Worm (Caenorhabditis elegans) whole organism, L1 larva: ENCODE data around the gene rga-9.

ENCODE experiments used
- C04F5.9 ChIP-seq: sonication (generic microtip); optimal IDR thresholded peaks from 2 replicates; lab custom pipeline; 2016; ENCODE audit warnings: missing genetic modification characterization, missing compliant biosample characterization
- C16A3.4 ChIP-seq: fragments of 150-350 bp; optimal IDR thresholded peaks from 2 replicates; lab custom pipeline; 2014; ENCODE audit warnings: missing biosample characterization, missing genetic modification characterization
- blmp-1 ChIP-seq: fragments of 150-350 bp; optimal IDR thresholded peaks from 2 replicates; lab custom pipeline; 2014; ENCODE audit warnings: missing biosample characterization, missing genetic modification characterization
- ceh-63 ChIP-seq: fragments of 200-800 bp; sonication (Bioruptor generic); optimal IDR thresholded peaks from 2 replicates; lab custom pipeline; 2018; ENCODE audit warnings: mild to moderate bottlenecking, missing genetic modification characterization, missing compliant biosample characterization
- ceh-8 ChIP-seq: fragments of 200-800 bp; sonication (Bioruptor generic); optimal IDR thresholded peaks from 2 replicates; lab custom pipeline; 2018; ENCODE audit warnings: mild to moderate bottlenecking, missing genetic modification characterization, moderate library complexity, missing compliant biosample characterization
- ceh-82 ChIP-seq, 3 experiments: fragments of 150-350 bp in 1 of 3; sonication (generic microtip) in 2 of 3; optimal IDR thresholded peaks; 2 replicates each; lab custom pipeline; 2014 to 2017; ENCODE audit warnings: missing biosample characterization in 3 of 3, missing genetic modification characterization in 3 of 3
- ceh-88 ChIP-seq: fragments of 200-800 bp; sonication (Bioruptor generic); IDR thresholded peaks from 2 replicates; pipeline ENCODE4 v1.3.6; 2022; ENCODE audit warnings: missing genetic modification characterization, missing compliant biosample characterization
- ceh-90 ChIP-seq: sonication (generic microtip); optimal IDR thresholded peaks from 2 replicates; lab custom pipeline; 2016; ENCODE audit warnings: missing genetic modification characterization, missing compliant biosample characterization
- ces-1 ChIP-seq: fragments of 150-350 bp; optimal IDR thresholded peaks from 2 replicates; lab custom pipeline; 2014; ENCODE audit warnings: missing biosample characterization, missing genetic modification reagents, missing genetic modification characterization
- efl-1 ChIP-seq, 4 experiments: fragments of 150-350 bp; optimal IDR thresholded peaks in 3 of 4; peaks in 1 of 4; 1 replicate in 1 of 4; 2 replicates in 3 of 4; lab custom pipeline; 2014; ENCODE audit warnings: missing biosample characterization in 2 of 4, missing genetic modification characterization in 2 of 4, missing genetic modification reagents in 2 of 4
- ets-5 ChIP-seq: fragments of 200-800 bp; sonication (Bioruptor generic); IDR thresholded peaks from 2 replicates; pipeline ENCODE4 v1.3.6; 2022; ENCODE audit warnings: missing genetic modification characterization, missing compliant biosample characterization
- fkh-8 ChIP-seq: sonication (generic microtip); optimal IDR thresholded peaks from 2 replicates; lab custom pipeline; 2016; ENCODE audit warnings: mild to moderate bottlenecking, missing genetic modification characterization, missing compliant biosample characterization
- grh-1 ChIP-seq: fragments of 200-800 bp; sonication (Bioruptor generic); IDR thresholded peaks from 2 replicates; pipeline ENCODE4 v1.3.6; 2022; ENCODE audit warnings: missing genetic modification reagents, missing genetic modification characterization, missing compliant biosample characterization
- hlh-17 ChIP-seq: fragments of 200-800 bp; sonication (Bioruptor generic); optimal IDR thresholded peaks from 2 replicates; lab custom pipeline; 2018; ENCODE audit warnings: missing genetic modification characterization, mild to moderate bottlenecking, missing compliant biosample characterization, moderate library complexity, borderline replicate concordance
- hlh-4 ChIP-seq: sonication (generic microtip); optimal IDR thresholded peaks from 2 replicates; lab custom pipeline; 2016; ENCODE audit warnings: mild to moderate bottlenecking, missing genetic modification characterization, missing compliant biosample characterization
- hpl-2 ChIP-seq: fragments of 150-350 bp; optimal IDR thresholded peaks from 2 replicates; lab custom pipeline; 2014; ENCODE audit warnings: missing biosample characterization, missing genetic modification reagents, missing genetic modification characterization
- isw-1 ChIP-seq: fragments of 200-800 bp; sonication (Bioruptor generic); IDR thresholded peaks from 2 replicates; pipeline ENCODE4 v1.3.6; 2022; ENCODE audit warnings: missing genetic modification characterization, missing compliant biosample characterization
- lin-13 ChIP-seq: fragments of 150-350 bp; optimal IDR thresholded peaks from 2 replicates; lab custom pipeline; 2014; ENCODE audit warnings: missing biosample characterization, missing genetic modification reagents, missing genetic modification characterization
- lin-35 ChIP-seq, 2 experiments: fragments of 150-350 bp; optimal IDR thresholded peaks; 2 replicates each; lab custom pipeline; 2014; ENCODE audit warnings: missing biosample characterization in 2 of 2, missing genetic modification characterization in 2 of 2, missing genetic modification reagents in 2 of 2
- mep-1 ChIP-seq: fragments of 150-350 bp; optimal IDR thresholded peaks from 2 replicates; lab custom pipeline; 2014; ENCODE audit warnings: missing biosample characterization, missing genetic modification characterization
- nhr-11 ChIP-seq: fragments of 150-350 bp; optimal IDR thresholded peaks from 2 replicates; lab custom pipeline; 2014; ENCODE audit warnings: missing biosample characterization, missing genetic modification characterization
- nhr-47 ChIP-seq: sonication (generic microtip); optimal IDR thresholded peaks from 2 replicates; lab custom pipeline; 2016; ENCODE audit warnings: mild to moderate bottlenecking, missing genetic modification characterization, moderate library complexity, missing compliant biosample characterization
- nhr-71 ChIP-seq: sonication (generic microtip); optimal IDR thresholded peaks from 2 replicates; lab custom pipeline; 2016; ENCODE audit warnings: mild to moderate bottlenecking, missing genetic modification characterization, moderate library complexity, missing compliant biosample characterization
- nhr-84 ChIP-seq: sonication (generic microtip); optimal IDR thresholded peaks from 2 replicates; lab custom pipeline; 2017; ENCODE audit warnings: missing biosample characterization, missing genetic modification characterization
- nhr-90 ChIP-seq: sonication (generic microtip); optimal IDR thresholded peaks from 2 replicates; lab custom pipeline; 2016; ENCODE audit warnings: mild to moderate bottlenecking, missing genetic modification characterization, missing compliant biosample characterization; ENCODE audit not compliant: poor library complexity
- pag-3 ChIP-seq: sonication (generic microtip); optimal IDR thresholded peaks from 2 replicates; lab custom pipeline; 2017; ENCODE audit warnings: missing genetic modification characterization, mild to moderate bottlenecking, missing compliant biosample characterization, antibody characterized with exemption, borderline replicate concordance; ENCODE audit not compliant: insufficient read depth
- pax-3 ChIP-seq: fragments of 200-800 bp; sonication (Bioruptor generic); optimal IDR thresholded peaks from 2 replicates; lab custom pipeline; 2018; ENCODE audit warnings: mild to moderate bottlenecking, missing genetic modification characterization, moderate library complexity, missing compliant biosample characterization
- rnt-1 ChIP-seq: sonication (generic microtip); optimal IDR thresholded peaks from 2 replicates; lab custom pipeline; 2016; ENCODE audit warnings: mild to moderate bottlenecking, missing genetic modification characterization, moderate library complexity, missing compliant biosample characterization
- snu-23 ChIP-seq: sonication (generic microtip); optimal IDR thresholded peaks from 2 replicates; lab custom pipeline; 2016; ENCODE audit warnings: missing genetic modification characterization, missing compliant biosample characterization
- sup-37 ChIP-seq: fragments of 200-800 bp; sonication (Bioruptor generic); optimal IDR thresholded peaks from 2 replicates; lab custom pipeline; 2018; ENCODE audit warnings: mild to moderate bottlenecking, missing genetic modification characterization, missing compliant biosample characterization
- tlp-1 ChIP-seq: fragments of 150-350 bp; optimal IDR thresholded peaks from 2 replicates; lab custom pipeline; 2014; ENCODE audit warnings: missing biosample characterization, missing genetic modification characterization
- unc-30 ChIP-seq: sonication (generic microtip); optimal IDR thresholded peaks from 2 replicates; lab custom pipeline; 2017; ENCODE audit warnings: missing biosample characterization, missing genetic modification characterization
- unc-62 ChIP-seq: fragments of 150-350 bp; optimal IDR thresholded peaks from 2 replicates; lab custom pipeline; 2014; ENCODE audit warnings: missing biosample characterization, missing genetic modification reagents, missing genetic modification characterization
- unc-86 ChIP-seq: sonication (generic microtip); optimal IDR thresholded peaks from 2 replicates; lab custom pipeline; 2016; ENCODE audit warnings: missing genetic modification characterization, missing compliant biosample characterization
- vab-15 ChIP-seq: sonication (generic microtip); optimal IDR thresholded peaks from 2 replicates; lab custom pipeline; 2017; ENCODE audit warnings: missing genotype, mild to moderate bottlenecking, missing genetic modification characterization, missing compliant biosample characterization
- zip-4 ChIP-seq: fragments of 200-800 bp; sonication (Bioruptor generic); optimal IDR thresholded peaks from 2 replicates; lab custom pipeline; 2018; ENCODE audit warnings: mild to moderate bottlenecking, missing genetic modification characterization, moderate library complexity, missing compliant biosample characterization
- ztf-11 ChIP-seq, 2 experiments: sonication (generic microtip); optimal IDR thresholded peaks; 2 replicates each; lab custom pipeline; 2016 to 2017; ENCODE audit warnings: missing genetic modification characterization in 2 of 2, missing biosample characterization in 1 of 2, missing compliant biosample characterization in 1 of 2

rga-9 gene

DNA sequence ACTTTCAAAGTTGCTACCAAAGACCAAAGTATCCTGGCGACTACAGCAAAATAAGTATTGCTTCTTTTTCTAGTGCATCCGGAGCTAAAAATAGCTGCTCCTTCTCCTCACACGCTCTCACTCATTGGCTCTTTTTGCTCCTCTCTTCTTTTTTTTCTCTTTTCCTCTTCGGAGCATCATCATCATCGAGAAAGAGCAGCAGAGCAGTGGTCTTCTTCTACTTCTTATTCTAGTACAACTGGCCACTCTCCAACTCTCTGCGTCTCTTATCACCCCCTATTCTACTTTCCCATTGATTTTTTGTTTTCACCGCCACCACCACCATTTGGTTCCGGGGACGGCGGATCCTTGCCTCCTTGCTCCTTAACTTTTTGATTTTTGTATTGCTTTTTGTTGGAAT is 9.3 kb upstream of the rga-9 start (continued):
- TF ChIP-seq ces-1 (GFP tag; lab: Kevin White, UChicago) (no peak), vab-15 (tag; lab: Kevin White, UChicago) (no peak), pax-3 (no peak), nhr-47 (tag; lab: Kevin White, UChicago) (peak; percentile 45), hpl-2 (GFP tag; lab: Kevin White, UChicago) (no peak), sup-37 (GFP tag; lab: Kevin White, UChicago) (no peak), ceh-90 (no peak), nhr-11 (tag; lab: Kevin White, UChicago) (no peak), rnt-1 (tag; lab: Kevin White, UChicago) (peak; percentile 46), mep-1 (tag; lab: Kevin White, UChicago) (peak; percentile 15), ceh-8 (GFP tag; lab: Kevin White, UChicago) (no peak), C16A3.4 (no peak), fkh-8 (peak; percentile 36), lin-13 (GFP tag; lab: Kevin White, UChicago) (no peak), zip-4 (GFP tag; lab: Kevin White, UChicago) (no peak), unc-30 (no peak), nhr-90 (tag; lab: Kevin White, UChicago) (no peak), isw-1 (GFP tag; lab: Robert Waterston, UW) (0 out of 2 replicates have a peak, but pooled peaks have one; percentile 4), C04F5.9 (tag; lab: Kevin White, UChicago) (no peak), unc-86 (tag; lab: Kevin White, UChicago) (no peak), lin-35 (GFP tag; optimal IDR thresholded peaks at IDR 0.05; lab: Kevin White, UChicago) (peak in 1 of 2 experiments; percentile 31), unc-62 (GFP tag; lab: Kevin White, UChicago) (no peak), ceh-82 (tag; optimal IDR thresholded peaks at IDR 0.05; lab: Kevin White, UChicago) (peak in 1 of 3 experiments; percentile 12), hlh-17 (GFP tag; lab: Kevin White, UChicago) (no peak), ceh-63 (GFP tag; lab: Kevin White, UChicago) (no peak)

ce11 chrII:15260551-15260950 is 7.5 kb upstream of the rga-9 start:
- TF ChIP-seq pag-3 (tag; lab: Kevin White, UChicago) (no peak), grh-1 (GFP tag; lab: Robert Waterston, UW) (no peak), lin-35 (GFP tag; optimal IDR thresholded peaks at IDR 0.05; lab: Kevin White, UChicago) (no peak), ztf-11 (tag; optimal IDR thresholded peaks at IDR 0.05; lab: Kevin White, UChicago) (no peak), blmp-1 (tag; lab: Kevin White, UChicago) (peak; percentile 89)

DNA sequence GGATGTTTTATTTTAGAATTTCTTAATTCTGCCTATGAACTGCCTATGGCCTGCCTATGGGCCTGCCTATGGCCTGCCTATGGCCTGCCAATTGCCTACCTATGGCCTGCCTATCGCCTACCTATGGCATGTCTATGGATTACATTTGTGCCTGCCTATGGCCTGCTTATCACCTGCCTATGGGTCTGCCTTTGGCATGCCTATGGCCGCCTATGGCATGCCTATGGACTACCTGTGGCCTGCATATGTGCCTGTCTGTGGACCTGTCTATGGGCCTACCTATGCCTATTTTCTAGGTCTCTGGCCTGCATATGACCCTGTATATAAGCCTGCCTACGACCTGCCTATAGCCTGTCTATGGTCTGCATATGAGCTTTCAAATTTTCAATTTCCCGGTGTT is 6.9 kb upstream of the rga-9 start:
- TF ChIP-seq tlp-1 (tag; lab: Kevin White, UChicago) (no peak), nhr-84 (tag; lab: Kevin White, UChicago) (no peak), nhr-90 (tag; lab: Kevin White, UChicago) (no peak), ceh-90 (no peak), pax-3 (no peak), C16A3.4 (no peak), ceh-88 (GFP tag; lab: Robert Waterston, UW) (no peak), unc-62 (GFP tag; lab: Kevin White, UChicago) (no peak), efl-1 (optimal IDR thresholded peaks at IDR 0.05; lab: Kevin White, UChicago) (no peak), efl-1 (GFP tag; optimal IDR thresholded peaks at IDR 0.05 in 1 of 2; lab: Kevin White, UChicago) (no peak), nhr-71 (tag; lab: Kevin White, UChicago) (no peak), ets-5 (GFP tag; lab: Robert Waterston, UW) (no peak), rnt-1 (tag; lab: Kevin White, UChicago) (no peak), snu-23 (GFP tag; lab: Kevin White, UChicago) (no peak), hlh-4 (tag; lab: Kevin White, UChicago) (no peak), fkh-8 (no peak)
